Worm (Caenorhabditis elegans) whole organism, L1 larva: ENCODE measurements around the gene ugt-33.
A peak's percentile ranks its signal among the peaks of the same experiment; 100 is the strongest.

Experiments
- C16A3.4 ChIP-seq: fragments of 150-350 bp; optimal IDR thresholded peaks from 2 replicates; lab custom pipeline; 2014; ENCODE audit warnings: missing biosample characterization, missing genetic modification characterization
- C34B4.2 ChIP-seq: sonication (generic microtip); optimal IDR thresholded peaks from 2 replicates; lab custom pipeline; 2017; ENCODE audit warnings: mild to moderate bottlenecking, missing genetic modification characterization, missing compliant biosample characterization
- F16B12.6 ChIP-seq: fragments of 150-350 bp; optimal IDR thresholded peaks from 2 replicates; lab custom pipeline; 2014; ENCODE audit warnings: missing biosample characterization, missing genetic modification characterization
- alr-1 ChIP-seq: fragments of 200-800 bp; sonication (Bioruptor generic); optimal IDR thresholded peaks from 2 replicates; lab custom pipeline; 2018; ENCODE audit warnings: borderline replicate concordance, mild to moderate bottlenecking, missing genetic modification characterization, missing compliant biosample characterization
- blmp-1 ChIP-seq: fragments of 150-350 bp; optimal IDR thresholded peaks from 2 replicates; lab custom pipeline; 2014; ENCODE audit warnings: missing biosample characterization, missing genetic modification characterization
- ceh-82 ChIP-seq, 3 experiments: fragments of 150-350 bp in 1 of 3; sonication (generic microtip) in 2 of 3; optimal IDR thresholded peaks; 2 replicates each; lab custom pipeline; 2014 to 2017; ENCODE audit warnings: missing biosample characterization in 3 of 3, missing genetic modification characterization in 3 of 3
- ceh-88 ChIP-seq: fragments of 200-800 bp; sonication (Bioruptor generic); IDR thresholded peaks from 2 replicates; pipeline ENCODE4 v1.3.6; 2022; ENCODE audit warnings: missing genetic modification characterization, missing compliant biosample characterization
- ces-1 ChIP-seq: fragments of 150-350 bp; optimal IDR thresholded peaks from 2 replicates; lab custom pipeline; 2014; ENCODE audit warnings: missing biosample characterization, missing genetic modification reagents, missing genetic modification characterization
- dpl-1 ChIP-seq, 3 experiments: fragments of 150-350 bp in 2 of 3; sonication (generic microtip) in 1 of 3; optimal IDR thresholded peaks; 2 replicates each; lab custom pipeline; 2014 to 2017; ENCODE audit warnings: missing biosample characterization in 3 of 3, missing genetic modification characterization in 3 of 3, missing genetic modification reagents in 3 of 3
- dsc-1 ChIP-seq: sonication (generic microtip); optimal IDR thresholded peaks from 2 replicates; lab custom pipeline; 2016; ENCODE audit warnings: mild to moderate bottlenecking, missing genetic modification characterization, missing compliant biosample characterization
- efl-3 ChIP-seq: fragments of 200-800 bp; sonication (Bioruptor generic); optimal IDR thresholded peaks from 2 replicates; lab custom pipeline; 2018; ENCODE audit warnings: mild to moderate bottlenecking, missing genetic modification characterization, missing compliant biosample characterization
- egl-13 ChIP-seq: sonication (generic microtip); optimal IDR thresholded peaks from 2 replicates; lab custom pipeline; 2016; ENCODE audit warnings: missing genotype, missing genetic modification reagents, missing genetic modification characterization, missing compliant biosample characterization
- elt-3 ChIP-seq, 6 experiments: fragments of 150-350 bp in 1 of 6; sonication (generic microtip); optimal IDR thresholded peaks; 2 replicates each; lab custom pipeline; 2017 to 2018; ENCODE audit warnings: missing biosample characterization in 6 of 6, missing genetic modification characterization in 6 of 6, inconsistent platforms in 1 of 6
- fkh-10 ChIP-seq: sonication (generic microtip); optimal IDR thresholded peaks from 2 replicates; lab custom pipeline; 2017; ENCODE audit warnings: missing biosample characterization, missing genetic modification reagents, missing genetic modification characterization
- fkh-8 ChIP-seq: sonication (generic microtip); optimal IDR thresholded peaks from 2 replicates; lab custom pipeline; 2016; ENCODE audit warnings: mild to moderate bottlenecking, missing genetic modification characterization, missing compliant biosample characterization
- fos-1 ChIP-seq: fragments of 150-350 bp; optimal IDR thresholded peaks from 2 replicates; lab custom pipeline; 2014; ENCODE audit warnings: missing biosample characterization, missing genetic modification characterization
- grh-1 ChIP-seq: fragments of 200-800 bp; sonication (Bioruptor generic); IDR thresholded peaks from 2 replicates; pipeline ENCODE4 v1.3.6; 2022; ENCODE audit warnings: missing genetic modification reagents, missing genetic modification characterization, missing compliant biosample characterization
- hlh-4 ChIP-seq: sonication (generic microtip); optimal IDR thresholded peaks from 2 replicates; lab custom pipeline; 2016; ENCODE audit warnings: mild to moderate bottlenecking, missing genetic modification characterization, missing compliant biosample characterization
- isw-1 ChIP-seq: fragments of 200-800 bp; sonication (Bioruptor generic); IDR thresholded peaks from 2 replicates; pipeline ENCODE4 v1.3.6; 2022; ENCODE audit warnings: missing genetic modification characterization, missing compliant biosample characterization
- lin-13 ChIP-seq: fragments of 150-350 bp; optimal IDR thresholded peaks from 2 replicates; lab custom pipeline; 2014; ENCODE audit warnings: missing biosample characterization, missing genetic modification reagents, missing genetic modification characterization
- lin-14 ChIP-seq: fragments of 200-800 bp; sonication (Bioruptor generic); optimal IDR thresholded peaks from 2 replicates; lab custom pipeline; 2018; ENCODE audit warnings: mild to moderate bottlenecking, missing genetic modification characterization, moderate library complexity, missing compliant biosample characterization
- lin-39 ChIP-seq: fragments of 150-350 bp; optimal IDR thresholded peaks from 2 replicates; lab custom pipeline; 2014; ENCODE audit warnings: missing biosample characterization, missing genetic modification reagents, missing genetic modification characterization
- lir-3 ChIP-seq: sonication (generic microtip); optimal IDR thresholded peaks from 2 replicates; lab custom pipeline; 2016; ENCODE audit warnings: mild to moderate bottlenecking, missing genetic modification characterization, moderate library complexity, missing compliant biosample characterization; ENCODE audit not compliant: poor library complexity
- lsy-2 ChIP-seq, 2 experiments: fragments of 150-350 bp; optimal IDR thresholded peaks; 2 replicates each; lab custom pipeline; 2014; ENCODE audit warnings: missing biosample characterization in 2 of 2, missing genetic modification characterization in 2 of 2
- mdl-1 ChIP-seq, 2 experiments: fragments of 150-350 bp; optimal IDR thresholded peaks; 2 replicates each; lab custom pipeline; 2014 to 2017; ENCODE audit warnings: missing biosample characterization in 2 of 2, missing genetic modification characterization in 2 of 2, inconsistent platforms in 1 of 2
- mef-2 ChIP-seq: fragments of 150-350 bp; optimal IDR thresholded peaks from 2 replicates; lab custom pipeline; 2014; ENCODE audit warnings: missing biosample characterization, missing genetic modification characterization
- nhr-11 ChIP-seq: fragments of 150-350 bp; optimal IDR thresholded peaks from 2 replicates; lab custom pipeline; 2014; ENCODE audit warnings: missing biosample characterization, missing genetic modification characterization
- nhr-19 ChIP-seq: fragments of 200-800 bp; sonication (Bioruptor generic); conservative IDR thresholded peaks from 2 replicates; pipeline ENCODE4 v1.3.6; 2022; ENCODE audit warnings: missing genetic modification characterization, missing compliant biosample characterization
- nhr-20 ChIP-seq: sonication (generic microtip); optimal IDR thresholded peaks from 2 replicates; lab custom pipeline; 2016; ENCODE audit warnings: mild to moderate bottlenecking, missing genetic modification characterization, missing compliant biosample characterization
- nhr-28 ChIP-seq: fragments of 150-350 bp; optimal IDR thresholded peaks from 2 replicates; lab custom pipeline; 2014; ENCODE audit warnings: missing biosample characterization, missing genetic modification characterization
- nhr-71 ChIP-seq: sonication (generic microtip); optimal IDR thresholded peaks from 2 replicates; lab custom pipeline; 2016; ENCODE audit warnings: mild to moderate bottlenecking, missing genetic modification characterization, moderate library complexity, missing compliant biosample characterization
- nhr-85 ChIP-seq: sonication (generic microtip); peaks from one replicate; lab custom pipeline; 2016; ENCODE audit warnings: missing genetic modification characterization, inconsistent platforms, missing compliant biosample characterization
- nhr-90 ChIP-seq: sonication (generic microtip); optimal IDR thresholded peaks from 2 replicates; lab custom pipeline; 2016; ENCODE audit warnings: mild to moderate bottlenecking, missing genetic modification characterization, missing compliant biosample characterization; ENCODE audit not compliant: poor library complexity
- pax-3 ChIP-seq: fragments of 200-800 bp; sonication (Bioruptor generic); optimal IDR thresholded peaks from 2 replicates; lab custom pipeline; 2018; ENCODE audit warnings: mild to moderate bottlenecking, missing genetic modification characterization, moderate library complexity, missing compliant biosample characterization
- snu-23 ChIP-seq: sonication (generic microtip); optimal IDR thresholded peaks from 2 replicates; lab custom pipeline; 2016; ENCODE audit warnings: missing genetic modification characterization, missing compliant biosample characterization
- sup-37 ChIP-seq: fragments of 200-800 bp; sonication (Bioruptor generic); optimal IDR thresholded peaks from 2 replicates; lab custom pipeline; 2018; ENCODE audit warnings: mild to moderate bottlenecking, missing genetic modification characterization, missing compliant biosample characterization
- tbx-2 ChIP-seq: sonication (generic microtip); optimal IDR thresholded peaks from 2 replicates; lab custom pipeline; 2016; ENCODE audit warnings: missing genetic modification characterization, missing compliant biosample characterization
- unc-30 ChIP-seq: sonication (generic microtip); optimal IDR thresholded peaks from 2 replicates; lab custom pipeline; 2017; ENCODE audit warnings: missing biosample characterization, missing genetic modification characterization
- unc-86 ChIP-seq: sonication (generic microtip); optimal IDR thresholded peaks from 2 replicates; lab custom pipeline; 2016; ENCODE audit warnings: missing genetic modification characterization, missing compliant biosample characterization
- vab-15 ChIP-seq: sonication (generic microtip); optimal IDR thresholded peaks from 2 replicates; lab custom pipeline; 2017; ENCODE audit warnings: missing genotype, mild to moderate bottlenecking, missing genetic modification characterization, missing compliant biosample characterization
- zag-1 ChIP-seq: fragments of 150-350 bp; optimal IDR thresholded peaks from 2 replicates; lab custom pipeline; 2014; ENCODE audit warnings: missing biosample characterization, missing genetic modification characterization
- ztf-11 ChIP-seq, 2 experiments: sonication (generic microtip); optimal IDR thresholded peaks; 2 replicates each; lab custom pipeline; 2016 to 2017; ENCODE audit warnings: missing genetic modification characterization in 2 of 2, missing biosample characterization in 1 of 2, missing compliant biosample characterization in 1 of 2
- ztf-4 ChIP-seq: fragments of 150-350 bp; optimal IDR thresholded peaks from 2 replicates; lab custom pipeline; 2014; ENCODE audit warnings: missing biosample characterization, missing genetic modification characterization

The ugt-33 gene

ce11 chrV:10536808-10537207 is 43.6 kb downstream of the ugt-33 start (continued):
- peak; percentile 89 for TF ChIP-seq unc-86
- peak; percentile 57 for TF ChIP-seq F16B12.6 (tag; lab: Kevin White, UChicago)
- TF ChIP-seq fkh-10 (GFP tag; lab: Kevin White, UChicago): peak; percentile 84
- TF ChIP-seq fkh-8 (tag; lab: Kevin White, UChicago): peak; percentile 91
- TF ChIP-seq ceh-88: peak; percentile 84
- TF ChIP-seq unc-30 (tag; lab: Kevin White, UChicago): no peak
- peak; percentile 97 for TF ChIP-seq nhr-85 (tag; lab: Kevin White, UChicago)
- peak; percentile 79 for TF ChIP-seq pax-3
- TF ChIP-seq vab-15 (tag; lab: Kevin White, UChicago): peak; percentile 42
- TF ChIP-seq nhr-20 (tag; lab: Kevin White, UChicago): peak; percentile 95
- peak; percentile 81 for TF ChIP-seq lin-39 (tag; lab: Kevin White, UChicago)
- TF ChIP-seq dpl-1 (GFP tag; optimal IDR thresholded peaks at IDR 0.05; lab: Kevin White, UChicago): peak; percentile 96 to 97 (median 97)
- TF ChIP-seq blmp-1 (tag; lab: Kevin White, UChicago): peak; percentile 92
- peak; percentile 86 for TF ChIP-seq lir-3 (tag; lab: Kevin White, UChicago)
- TF ChIP-seq snu-23: peak; percentile 95
- TF ChIP-seq alr-1: no peak
- peak; percentile 92 for TF ChIP-seq dsc-1 (tag; lab: Kevin White, UChicago)
- peak; percentile 72 for TF ChIP-seq mef-2 (tag; lab: Kevin White, UChicago)
- peak; percentile 92 for TF ChIP-seq grh-1 (GFP tag; lab: Robert Waterston, UW)
- peak; percentile 96 for TF ChIP-seq nhr-71
- TF ChIP-seq nhr-19 (GFP tag; lab: Robert Waterston, UW): peak; percentile 94
- TF ChIP-seq zag-1 (tag; lab: Kevin White, UChicago): no peak
- TF ChIP-seq C16A3.4 (tag; lab: Kevin White, UChicago): peak; percentile 96
- peak; percentile 77 for TF ChIP-seq sup-37
- peak; percentile 43 for TF ChIP-seq ces-1
- TF ChIP-seq lin-14: peak; percentile 99
- no peak for TF ChIP-seq hlh-4 (tag; lab: Kevin White, UChicago)
- TF ChIP-seq ztf-11 (tag; optimal IDR thresholded peaks at IDR 0.05; lab: Kevin White, UChicago): peak in 1 of 2 experiments; percentile 80
- peak; percentile 78 for TF ChIP-seq egl-13 (tag; lab: Kevin White, UChicago)
- TF ChIP-seq efl-3 (GFP tag; lab: Kevin White, UChicago): no peak
- TF ChIP-seq lin-13 (GFP tag; lab: Kevin White, UChicago): peak; percentile 80
- TF ChIP-seq lsy-2 (tag; optimal IDR thresholded peaks at IDR 0.05; lab: Kevin White, UChicago): peak; percentile 93 to 95
- peak; percentile 63 for TF ChIP-seq ztf-4 (tag; lab: Kevin White, UChicago)
- peak; percentile 93 for TF ChIP-seq nhr-90
- TF ChIP-seq mdl-1 (tag; optimal IDR thresholded peaks at IDR 0.05; lab: Kevin White, UChicago): peak; percentile 34 to 94
- TF ChIP-seq tbx-2 (tag; lab: Kevin White, UChicago): peak; percentile 95
- peak in 3 of 6 experiments; percentile 78 to 84 (median 78) for TF ChIP-seq elt-3 (tag; optimal IDR thresholded peaks at IDR 0.05; lab: Kevin White, UChicago)
- TF ChIP-seq isw-1: peak; percentile 88
- TF ChIP-seq C34B4.2 (tag; lab: Kevin White, UChicago): no peak
- peak; percentile 74 for TF ChIP-seq nhr-11 (tag; lab: Kevin White, UChicago)
- TF ChIP-seq nhr-28 (tag; lab: Kevin White, UChicago): no peak
- peak; percentile 82 to 93 (median 86) for TF ChIP-seq ceh-82 (tag; optimal IDR thresholded peaks at IDR 0.05; lab: Kevin White, UChicago)
- peak; percentile 92 for TF ChIP-seq fos-1
- TF ChIP-seq, all 84 proteins: peak for 63

ce11 chrV:10539114-10539513 is 45.9 kb downstream of the ugt-33 start, which contains the start of gene F25D1.8:
F25D1.8 (plus strand) TSS chrV:10539414.
- TF ChIP-seq dpl-1 (GFP tag; optimal IDR thresholded peaks at IDR 0.05; lab: Kevin White, UChicago): no peak
- TF ChIP-seq, all 84 proteins: peak for 0
